Worm (Caenorhabditis elegans) whole organism, early embryonic: ENCODE results near the gene srj-23.

Source experiments
- B0310.2 ChIP-seq: sonication (generic microtip); optimal IDR thresholded peaks from 2 replicates; lab custom pipeline; 2016; ENCODE audit warnings: mild to moderate bottlenecking, missing genetic modification characterization, missing compliant biosample characterization
- F13C5.2 ChIP-seq: sonication (generic microtip); optimal IDR thresholded peaks from 2 replicates; lab custom pipeline; 2017; ENCODE audit warnings: mild to moderate bottlenecking, missing genetic modification characterization, inconsistent platforms, missing compliant biosample characterization
- aly-1 ChIP-seq: sonication (generic microtip); optimal IDR thresholded peaks from 2 replicates; lab custom pipeline; 2016; ENCODE audit warnings: missing genetic modification characterization, missing compliant biosample characterization
- ama-1 ChIP-seq: fragments of 150-350 bp; optimal IDR thresholded peaks from 2 replicates; lab custom pipeline; 2014
- ceh-13 ChIP-seq: fragments of 200-800 bp; sonication (Bioruptor generic); optimal IDR thresholded peaks from 2 replicates; lab custom pipeline; 2018; ENCODE audit warnings: mild to moderate bottlenecking, missing genetic modification characterization, missing compliant biosample characterization
- ceh-36 ChIP-seq: sonication (generic microtip); optimal IDR thresholded peaks from 2 replicates; lab custom pipeline; 2016; ENCODE audit warnings: missing genetic modification characterization, inconsistent platforms, missing compliant biosample characterization
- ets-7 ChIP-seq: sonication (generic microtip); optimal IDR thresholded peaks from 2 replicates; lab custom pipeline; 2016; ENCODE audit warnings: missing genotype, missing genetic modification characterization, missing compliant biosample characterization
- flt-1 ChIP-seq: fragments of 200-800 bp; sonication (Bioruptor generic); IDR thresholded peaks from 2 replicates; pipeline ENCODE4 v1.3.6; 2022; ENCODE audit warnings: missing genetic modification characterization, missing compliant biosample characterization
- hmbx-1 ChIP-seq: sonication (generic microtip); optimal IDR thresholded peaks from 2 replicates; lab custom pipeline; 2016; ENCODE audit warnings: mild to moderate bottlenecking, missing genetic modification characterization, missing compliant biosample characterization
- hmg-4 ChIP-seq: fragments of 200-800 bp; sonication (Bioruptor generic); optimal IDR thresholded peaks from 2 replicates; lab custom pipeline; 2018; ENCODE audit warnings: mild to moderate bottlenecking, missing genetic modification characterization, missing compliant biosample characterization
- hnd-1 ChIP-seq: sonication (generic microtip); optimal IDR thresholded peaks from 2 replicates; lab custom pipeline; 2016; ENCODE audit warnings: missing genetic modification characterization, missing compliant biosample characterization
- pes-1 ChIP-seq: fragments of 200-800 bp; sonication (Bioruptor generic); IDR thresholded peaks from 2 replicates; pipeline ENCODE4 v1.3.6; 2022; ENCODE audit warnings: missing genetic modification reagents, missing genetic modification characterization, missing compliant biosample characterization
- scrt-1 ChIP-seq: fragments of 200-800 bp; sonication (Bioruptor generic); IDR thresholded peaks from 2 replicates; pipeline ENCODE4 v1.3.6; 2022; ENCODE audit warnings: missing genetic modification characterization, missing compliant biosample characterization
- sea-1 ChIP-seq: fragments of 200-800 bp; sonication (Bioruptor generic); conservative IDR thresholded peaks from 2 replicates; pipeline ENCODE4 v1.3.6; 2022; ENCODE audit warnings: missing genetic modification characterization, missing compliant biosample characterization
- tbx-11 ChIP-seq: fragments of 200-800 bp; sonication (Bioruptor generic); IDR thresholded peaks from 2 replicates; pipeline ENCODE4 v1.3.6; 2022; ENCODE audit warnings: missing genetic modification characterization, missing compliant biosample characterization
- tbx-37 ChIP-seq: fragments of 200-800 bp; sonication (Bioruptor generic); conservative IDR thresholded peaks from 2 replicates; pipeline ENCODE4 v1.3.6; 2022; ENCODE audit warnings: missing genetic modification reagents, missing genetic modification characterization, missing compliant biosample characterization
- tra-4 ChIP-seq: sonication (generic microtip); optimal IDR thresholded peaks from 2 replicates; lab custom pipeline; 2017; ENCODE audit warnings: missing genetic modification characterization, missing compliant biosample characterization

Gene srj-23

ce11 chrV:1450160-1450559 is 1.3 kb upstream of the srj-23 start, which contains the start of gene cnc-2:
Gene cnc-2 (minus strand): TSS chrV:1450183.
- TF ChIP-seq ets-7 (tag; lab: Kevin White, UChicago): no peak
- TF ChIP-seq hnd-1 (tag; lab: Kevin White, UChicago): no peak
- TF ChIP-seq sea-1 (GFP tag; lab: Robert Waterston, UW): no peak
- no peak for TF ChIP-seq ceh-36 (tag; lab: Kevin White, UChicago)
- no peak for TF ChIP-seq tra-4 (tag; lab: Kevin White, UChicago)
- no peak for TF ChIP-seq hmg-4 (GFP tag; lab: Kevin White, UChicago)
- TF ChIP-seq ama-1 (lab: Kevin White, UChicago): no peak
- TF ChIP-seq F13C5.2 (tag; lab: Kevin White, UChicago): no peak
- no peak for TF ChIP-seq hmbx-1 (tag; lab: Kevin White, UChicago)
- no peak for TF ChIP-seq flt-1
- no peak for TF ChIP-seq aly-1 (tag; lab: Kevin White, UChicago)
- TF ChIP-seq B0310.2 (tag; lab: Kevin White, UChicago): no peak
- no peak for TF ChIP-seq pes-1 (GFP tag; lab: Robert Waterston, UW)
- no peak for TF ChIP-seq tbx-37
- TF ChIP-seq scrt-1: no peak

- TF ChIP-seq hmg-4 (GFP tag; lab: Kevin White, UChicago) (no peak), aly-1 (tag; lab: Kevin White, UChicago) (no peak), F13C5.2 (tag; lab: Kevin White, UChicago) (no peak), flt-1 (no peak)
These were observed 3.3 kb downstream of the srj-23 start, which contains the start of gene chil-14 for ce11 chrV:1454762-1455161. Gene chil-14 (plus strand): TSS chrV:1455062.

- no peak for TF ChIP-seq ama-1 (lab: Kevin White, UChicago)
- TF ChIP-seq tbx-11 (GFP tag; lab: Robert Waterston, UW): no peak
- TF ChIP-seq tra-4 (tag; lab: Kevin White, UChicago): no peak
- TF ChIP-seq pes-1 (GFP tag; lab: Robert Waterston, UW): no peak
- TF ChIP-seq scrt-1: no peak
- no peak for TF ChIP-seq B0310.2 (tag; lab: Kevin White, UChicago)
These were observed 3.8 kb downstream of the srj-23 start for ce11 chrV:1455280-1455679.

- TF ChIP-seq pes-1 (GFP tag; lab: Robert Waterston, UW) (no peak), ama-1 (lab: Kevin White, UChicago) (no peak), tra-4 (tag; lab: Kevin White, UChicago) (no peak), hmbx-1 (tag; lab: Kevin White, UChicago) (no peak), scrt-1 (no peak)
These were observed 5.2 kb downstream of the srj-23 start for ce11 chrV:1456614-1457013.

- TF ChIP-seq hmg-4 (GFP tag; lab: Kevin White, UChicago): no peak
These were observed 8.0 kb downstream of the srj-23 start for ce11 chrV:1459374-1459926.

- no peak for TF ChIP-seq ceh-13 (GFP tag; lab: Kevin White, UChicago)
These were observed 8.6 kb downstream of the srj-23 start, which contains the start of gene hacd-1 for ce11 chrV:1460069-1460468. Gene hacd-1 (plus strand): TSS chrV:1460369.

ce11 chrV:1464543-1465040 is 13.2 kb downstream of the srj-23 start, which contains the start of the genes fpn-1.2 and pqn-54:
Gene fpn-1.2 (minus strand): TSS chrV:1464699.
Gene pqn-54 (plus strand): TSS chrV:1464990.
- TF ChIP-seq ceh-13 (GFP tag; lab: Kevin White, UChicago) (no peak), ets-7 (tag; lab: Kevin White, UChicago) (no peak), tra-4 (tag; lab: Kevin White, UChicago) (no peak), hmbx-1 (tag; lab: Kevin White, UChicago) (no peak), hmg-4 (GFP tag; lab: Kevin White, UChicago) (no peak)

ce11 chrV:1465932-1466331 is 14.5 kb downstream of the srj-23 start:
- TF ChIP-seq flt-1 (no peak), ceh-13 (GFP tag; lab: Kevin White, UChicago) (no peak)

- TF ChIP-seq hmg-4 (GFP tag; lab: Kevin White, UChicago): no peak
- TF ChIP-seq flt-1: no peak
- TF ChIP-seq pes-1 (GFP tag; lab: Robert Waterston, UW): no peak
- no peak for TF ChIP-seq F13C5.2 (tag; lab: Kevin White, UChicago)
These were observed 15.5 kb downstream of the srj-23 start for ce11 chrV:1466949-1467348.

- TF ChIP-seq tbx-11 (GFP tag; lab: Robert Waterston, UW) (no peak), flt-1 (no peak), F13C5.2 (tag; lab: Kevin White, UChicago) (no peak), B0310.2 (tag; lab: Kevin White, UChicago) (no peak), ceh-13 (GFP tag; lab: Kevin White, UChicago) (no peak), ets-7 (tag; lab: Kevin White, UChicago) (no peak), tra-4 (tag; lab: Kevin White, UChicago) (no peak), ceh-36 (tag; lab: Kevin White, UChicago) (no peak), scrt-1 (no peak), tbx-37 (no peak), hnd-1 (tag; lab: Kevin White, UChicago) (no peak), hmbx-1 (tag; lab: Kevin White, UChicago) (no peak), hmg-4 (GFP tag; lab: Kevin White, UChicago) (no peak), sea-1 (GFP tag; lab: Robert Waterston, UW) (no peak), aly-1 (tag; lab: Kevin White, UChicago) (no peak), pes-1 (GFP tag; lab: Robert Waterston, UW) (no peak), ama-1 (lab: Kevin White, UChicago) (no peak)
These were observed 16.0 kb downstream of the srj-23 start, which contains the start of gene gid-8 for ce11 chrV:1467444-1467843. Gene gid-8 (plus strand): TSS chrV:1467744.
